Fruit fly (Drosophila melanogaster): ENCODE data around the gene mtg.

Gene mtg

DNA sequence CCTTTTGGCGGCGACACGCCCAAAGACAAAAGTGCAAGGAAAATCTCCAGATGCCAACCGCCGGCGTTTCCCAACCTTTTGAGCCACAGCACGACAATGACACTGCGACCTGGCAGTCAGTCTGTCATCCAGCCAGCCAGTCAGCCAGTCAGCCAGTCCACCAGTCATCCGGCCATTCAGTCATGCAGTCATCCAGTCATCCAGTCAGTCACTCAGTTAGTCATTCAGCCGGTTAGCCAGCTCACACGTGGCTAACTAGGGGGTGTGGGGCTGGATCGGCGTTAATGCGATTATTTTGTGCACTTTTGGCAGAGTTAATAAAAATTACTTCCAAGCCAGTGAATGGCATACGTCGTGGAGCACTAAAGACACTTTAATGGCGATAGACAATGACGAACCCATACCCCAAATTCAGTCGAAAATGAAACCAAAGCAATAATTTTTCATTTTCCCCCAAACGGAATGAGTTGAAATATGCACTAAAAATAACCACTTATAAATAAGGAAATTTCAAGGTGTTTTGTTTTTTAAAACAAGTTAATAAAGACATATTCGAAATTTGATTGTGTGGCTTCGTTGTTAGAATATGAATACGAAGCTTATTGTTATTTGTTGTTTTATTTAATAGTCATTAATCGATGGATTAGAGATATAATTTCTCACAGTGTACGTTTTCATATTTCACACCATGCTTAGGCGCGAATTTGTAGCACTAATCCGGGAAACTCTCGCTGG is 25.4 kb upstream of the mtg start (continued):
- no peak for TF ChIP-seq CG17385 (GFP tag; optimal IDR thresholded peaks at IDR 0.05)
- no peak for TF ChIP-seq CG15601 (tag; optimal IDR thresholded peaks at IDR 0.05)
- TF ChIP-seq Abd-B (GFP tag; optimal IDR thresholded peaks at IDR 0.05): no peak
- no peak for TF ChIP-seq Dp (GFP tag; optimal IDR thresholded peaks at IDR 0.05)
- no peak for TF ChIP-seq CG34376 (GFP tag; optimal IDR thresholded peaks at IDR 0.05)
- no peak for TF ChIP-seq CG31388 (GFP tag; optimal IDR thresholded peaks at IDR 0.05)
- no peak for TF ChIP-seq CG16779 (GFP tag; IDR thresholded peaks at IDR 0.05)
- peak; percentile 16 for TF ChIP-seq trem (tag; optimal IDR thresholded peaks at IDR 0.05)
- peak; percentile 27 for TF ChIP-seq unpg (GFP tag; optimal IDR thresholded peaks at IDR 0.05)
- no peak for TF ChIP-seq HLH4C (GFP tag; IDR thresholded peaks at IDR 0.05; ENCODE audit: partially characterized antibody)
- TF ChIP-seq gce (GFP tag; IDR thresholded peaks at IDR 0.05): no peak
- no peak for TF ChIP-seq ind (GFP tag; optimal IDR thresholded peaks at IDR 0.05)
- TF ChIP-seq CG15011 (GFP tag; optimal IDR thresholded peaks at IDR 0.05): no peak
- TF ChIP-seq phol (tag; optimal IDR thresholded peaks at IDR 0.05): peak; percentile 30
- no peak for TF ChIP-seq CG1024 (GFP tag; IDR thresholded peaks at IDR 0.05)
- TF ChIP-seq bab2 (GFP tag; optimal IDR thresholded peaks at IDR 0.05): no peak
- TF ChIP-seq CG11093 (GFP tag; IDR thresholded peaks at IDR 0.05): no peak
- peak; percentile 29 for TF ChIP-seq Med (GFP tag)
- TF ChIP-seq CG4730 (GFP tag; IDR thresholded peaks at IDR 0.05): no peak
- peak; percentile 41 for TF ChIP-seq CG11504 (tag; optimal IDR thresholded peaks at IDR 0.05)
- TF ChIP-seq Sry-δ (GFP tag; optimal IDR thresholded peaks at IDR 0.05): no peak
- TF ChIP-seq Side (GFP tag; optimal IDR thresholded peaks at IDR 0.05): no peak
- no peak for TF ChIP-seq CG13296 (GFP tag; optimal IDR thresholded peaks at IDR 0.05)
- TF ChIP-seq lola (GFP tag; optimal IDR thresholded peaks at IDR 0.05): peak in 1 of 3 experiments; percentile 36
- no peak for TF ChIP-seq CG34224 (GFP tag; IDR thresholded peaks at IDR 0.05; ENCODE audit: partially characterized antibody)
- TF ChIP-seq ERR (GFP tag; optimal IDR thresholded peaks at IDR 0.05): no peak
- peak; percentile 6 for TF ChIP-seq CG8388 (GFP tag; optimal IDR thresholded peaks at IDR 0.05)
- no peak for TF ChIP-seq CG32772 (GFP tag; IDR thresholded peaks at IDR 0.05)
- TF ChIP-seq knrl (GFP tag; IDR thresholded peaks at IDR 0.05; ENCODE audit: partially characterized antibody): no peak
- no peak for TF ChIP-seq tna (GFP tag; IDR thresholded peaks at IDR 0.05; ENCODE audit: partially characterized antibody)
- no peak for TF ChIP-seq Mad (GFP tag; optimal IDR thresholded peaks at IDR 0.05)
- TF ChIP-seq CG8281 (tag; optimal IDR thresholded peaks at IDR 0.05): peak; percentile 95
- TF ChIP-seq crol (GFP tag; IDR thresholded peaks at IDR 0.05): no peak
- peak; percentile 15 for TF ChIP-seq Asciz (GFP tag; optimal IDR thresholded peaks at IDR 0.05)
- TF ChIP-seq nmo (GFP tag; optimal IDR thresholded peaks at IDR 0.05): peak; percentile 12
- TF ChIP-seq CG9215 (GFP tag; IDR thresholded peaks at IDR 0.05): no peak
- peak; percentile 9 for TF ChIP-seq zen (tag; optimal IDR thresholded peaks at IDR 0.05)
- no peak for TF ChIP-seq CoRest (tag; optimal IDR thresholded peaks at IDR 0.05)
- no peak for TF ChIP-seq Atf6 (GFP tag; IDR thresholded peaks at IDR 0.05)
- no peak for TF ChIP-seq CG17186 (GFP tag; optimal IDR thresholded peaks at IDR 0.05)
- TF ChIP-seq CG16813 (GFP tag; IDR thresholded peaks at IDR 0.05; ENCODE audit: partially characterized antibody): no peak
- TF ChIP-seq Sox102F (GFP tag; optimal IDR thresholded peaks at IDR 0.05): peak; percentile 30
- no peak for TF ChIP-seq luna (GFP tag; optimal IDR thresholded peaks at IDR 0.05)
- no peak for TF ChIP-seq her (GFP tag; optimal IDR thresholded peaks at IDR 0.05)
- no peak for TF ChIP-seq twi (tag; optimal IDR thresholded peaks at IDR 0.05)
- TF ChIP-seq hth (optimal IDR thresholded peaks at IDR 0.05): no peak
- no peak for TF ChIP-seq btn (GFP tag; optimal IDR thresholded peaks at IDR 0.05)
- peak; percentile 57 for TF ChIP-seq gem (tag; optimal IDR thresholded peaks at IDR 0.05)
- 0 out of 2 replicates have a peak, but pooled peaks have one; percentile 37 for TF ChIP-seq ttk (GFP tag; IDR thresholded peaks at IDR 0.05)

Data from whole organism, embryonic.